Worm (Caenorhabditis elegans) whole organism, young adult: ENCODE results near the gene ptr-3.

Experiments
- Y67H2A.10 ChIP-seq: fragments of 200-800 bp; sonication (Bioruptor generic); conservative IDR thresholded peaks from 2 replicates; pipeline ENCODE4 v1.3.6; 2022; ENCODE audit warnings: missing genetic modification reagents, missing genetic modification characterization, missing compliant biosample characterization
- dpl-1 ChIP-seq: fragments of 150-350 bp; optimal IDR thresholded peaks from 2 replicates; lab custom pipeline; 2014; ENCODE audit warnings: missing biosample characterization, missing genetic modification reagents, missing genetic modification characterization
- lin-35 ChIP-seq, 3 experiments: fragments of 150-350 bp in 2 of 3; sonication (generic microtip) in 1 of 3; optimal IDR thresholded peaks; 2 replicates each; lab custom pipeline; 2014 to 2018; ENCODE audit warnings: missing biosample characterization in 3 of 3, missing genetic modification characterization in 3 of 3, missing genetic modification reagents in 3 of 3

- TF ChIP-seq lin-35 (GFP tag; optimal IDR thresholded peaks at IDR 0.05; lab: Kevin White, UChicago) (peak in 1 of 3 experiments; percentile 30), dpl-1 (GFP tag; lab: Kevin White, UChicago) (no peak), Y67H2A.10 (GFP tag; lab: Robert Waterston, UW) (no peak)
These were observed 44.1 kb downstream of the ptr-3 start, which contains the start of gene K01A2.10 for ce11 chrII:323048-323776.
